Fruit fly (Drosophila melanogaster) whole organism, prepupa: ENCODE data around the gene CG6733.

ENCODE experiments used
- Blimp-1 ChIP-seq: fragments of 200-800 bp; sonication (Bioruptor generic); optimal IDR thresholded peaks from 3 replicates; lab custom pipeline; 2017; ENCODE audit warnings: missing biosample characterization, missing genetic modification characterization, mild to moderate bottlenecking, moderate library complexity, missing genetic modification reagents
- CG11762 ChIP-seq: fragments of 200-800 bp; sonication (Bioruptor generic); optimal IDR thresholded peaks from 3 replicates; lab custom pipeline; 2016; ENCODE audit warnings: missing biosample characterization, missing genetic modification characterization; ENCODE audit not compliant: insufficient read depth
- CG15336 ChIP-seq: fragments of 200-800 bp; sonication (Bioruptor generic); IDR thresholded peaks from 2 replicates; pipeline ENCODE4 v1.3.6; 2022; ENCODE audit warnings: missing biosample characterization, missing genetic modification characterization
- CG1621 ChIP-seq: fragments of 200-800 bp; sonication (Bioruptor generic); optimal IDR thresholded peaks from 3 replicates; lab custom pipeline; 2018; ENCODE audit warnings: missing biosample characterization, mild to moderate bottlenecking, missing genetic modification characterization
- CG16779 ChIP-seq: fragments of 200-800 bp; sonication (Bioruptor generic); optimal IDR thresholded peaks from 3 replicates; lab custom pipeline; 2017; ENCODE audit warnings: missing biosample characterization, mild to moderate bottlenecking, missing genetic modification characterization
- CG3032 ChIP-seq: fragments of 200-800 bp; optimal IDR thresholded peaks from 2 replicates; lab custom pipeline; 2019; ENCODE audit warnings: missing biosample characterization, mild to moderate bottlenecking, missing genetic modification characterization, moderate library complexity
- CG31627 ChIP-seq: fragments of 200-800 bp; sonication (Bioruptor generic); optimal IDR thresholded peaks from 3 replicates; lab custom pipeline; 2016; ENCODE audit warnings: missing biosample characterization, missing genetic modification characterization
- CG32006 ChIP-seq: fragments of 200-800 bp; sonication (Bioruptor generic); optimal IDR thresholded peaks from 3 replicates; lab custom pipeline; 2017; ENCODE audit warnings: missing biosample characterization, mild to moderate bottlenecking, missing genetic modification characterization
- CG34406 ChIP-seq: fragments of 200-800 bp; sonication (Bioruptor generic); optimal IDR thresholded peaks from 3 replicates; lab custom pipeline; 2016; ENCODE audit warnings: missing biosample characterization, missing genetic modification characterization
- CG3919 ChIP-seq: fragments of 200-800 bp; sonication (Bioruptor generic); optimal IDR thresholded peaks from 3 replicates; lab custom pipeline; 2016; ENCODE audit warnings: missing biosample characterization, missing genetic modification characterization
- CG6163 ChIP-seq: fragments of 200-800 bp; sonication (Bioruptor generic); IDR thresholded peaks from 3 replicates; pipeline ENCODE4 v1.3.6; 2022; ENCODE audit warnings: missing biosample characterization, missing genetic modification characterization
- CG6276 ChIP-seq: fragments of 200-800 bp; sonication (Bioruptor generic); optimal IDR thresholded peaks from 2 replicates; lab custom pipeline; 2017; ENCODE audit warnings: missing biosample characterization, mild to moderate bottlenecking, missing genetic modification characterization
- CG6792 ChIP-seq: fragments of 200-800 bp; sonication (Bioruptor generic); optimal IDR thresholded peaks from 3 replicates; lab custom pipeline; 2016; ENCODE audit warnings: missing biosample characterization, missing genetic modification characterization
- CG6808 ChIP-seq: fragments of 200-800 bp; sonication (Bioruptor generic); optimal IDR thresholded peaks from 3 replicates; lab custom pipeline; 2017; ENCODE audit warnings: missing biosample characterization, missing genetic modification characterization, mild to moderate bottlenecking, moderate library complexity, missing genetic modification reagents
- CG6854 ChIP-seq: fragments of 200-800 bp; sonication (Bioruptor generic); optimal IDR thresholded peaks from 2 replicates; lab custom pipeline; 2017; ENCODE audit warnings: missing biosample characterization, mild to moderate bottlenecking, missing genetic modification characterization
- CG7368 ChIP-seq: fragments of 200-800 bp; sonication (Bioruptor generic); optimal IDR thresholded peaks from 3 replicates; lab custom pipeline; 2016; ENCODE audit warnings: missing biosample characterization, missing genetic modification characterization
- CG8119 ChIP-seq: fragments of 200-800 bp; sonication (Bioruptor generic); IDR thresholded peaks from 3 replicates; pipeline ENCODE4 v1.3.6; 2022; ENCODE audit warnings: missing biosample characterization, missing genetic modification characterization
- CG8319 ChIP-seq: fragments of 200-800 bp; sonication (Bioruptor generic); optimal IDR thresholded peaks from 3 replicates; lab custom pipeline; 2016; ENCODE audit warnings: missing biosample characterization, missing genetic modification characterization
- CG8632 ChIP-seq: fragments of 200-800 bp; sonication (Bioruptor generic); optimal IDR thresholded peaks from 3 replicates; lab custom pipeline; 2016; ENCODE audit warnings: missing biosample characterization, missing genetic modification characterization
- CG9139 ChIP-seq: fragments of 200-800 bp; sonication (Bioruptor generic); optimal IDR thresholded peaks from 3 replicates; lab custom pipeline; 2017; ENCODE audit warnings: missing biosample characterization, mild to moderate bottlenecking, missing genetic modification characterization
- Eip75B ChIP-seq: fragments of 200-800 bp; sonication (Bioruptor generic); optimal IDR thresholded peaks from 3 replicates; lab custom pipeline; 2016; ENCODE audit warnings: missing biosample characterization, missing genetic modification characterization
- Eip78C ChIP-seq: fragments of 200-800 bp; sonication (Bioruptor generic); peaks from one replicate; lab custom pipeline; 2016; ENCODE audit warnings: missing biosample characterization, missing genetic modification characterization
- Eip93F ChIP-seq: fragments of 200-800 bp; sonication (Bioruptor generic); optimal IDR thresholded peaks from 2 replicates; lab custom pipeline; 2016; ENCODE audit warnings: missing biosample characterization, mild to moderate bottlenecking, missing genetic modification characterization
- Ets21C ChIP-seq: fragments of 200-800 bp; sonication (Bioruptor generic); optimal IDR thresholded peaks from 3 replicates; lab custom pipeline; 2016; ENCODE audit warnings: missing biosample characterization, missing genetic modification characterization
- Ets96B ChIP-seq: fragments of 200-800 bp; optimal IDR thresholded peaks from 2 replicates; lab custom pipeline; 2019; ENCODE audit warnings: missing biosample characterization, mild to moderate bottlenecking, missing genetic modification characterization, moderate library complexity
- Hr38 ChIP-seq: sonication (Bioruptor generic); optimal IDR thresholded peaks from 2 replicates; lab custom pipeline; 2016; ENCODE audit warnings: missing biosample characterization, missing genetic modification characterization
- Hr39 ChIP-seq: fragments of 200-800 bp; sonication (Bioruptor generic); optimal IDR thresholded peaks from 2 replicates; lab custom pipeline; 2016; ENCODE audit warnings: missing biosample characterization, missing genetic modification characterization
- Lpt ChIP-seq: fragments of 200-800 bp; sonication (Bioruptor generic); optimal IDR thresholded peaks from 3 replicates; lab custom pipeline; 2016; ENCODE audit warnings: missing biosample characterization, missing genetic modification characterization
- Met ChIP-seq: fragments of 200-800 bp; sonication (Bioruptor generic); optimal IDR thresholded peaks from 3 replicates; lab custom pipeline; 2016; ENCODE audit warnings: missing biosample characterization, missing genetic modification characterization
- Smox ChIP-seq: fragments of 200-800 bp; sonication (Bioruptor generic); optimal IDR thresholded peaks from 3 replicates; lab custom pipeline; 2016; ENCODE audit warnings: missing biosample characterization, missing genetic modification characterization
- Sox102F ChIP-seq: fragments of 200-800 bp; sonication (Bioruptor generic); optimal IDR thresholded peaks from 2 replicates; lab custom pipeline; 2016; ENCODE audit warnings: missing biosample characterization, mild to moderate bottlenecking, missing genetic modification characterization
- Sox14 ChIP-seq: fragments of 200-800 bp; sonication (Bioruptor generic); optimal IDR thresholded peaks from 3 replicates; lab custom pipeline; 2016; ENCODE audit warnings: missing biosample characterization, missing genetic modification characterization
- Sox15 ChIP-seq: fragments of 200-800 bp; sonication (Bioruptor generic); optimal IDR thresholded peaks from 3 replicates; lab custom pipeline; 2016; ENCODE audit warnings: missing biosample characterization, missing genetic modification characterization
- achi ChIP-seq: fragments of 200-800 bp; sonication (Bioruptor generic); optimal IDR thresholded peaks from 3 replicates; lab custom pipeline; 2016; ENCODE audit warnings: missing biosample characterization, missing genetic modification characterization
- acj6 ChIP-seq: fragments of 200-800 bp; sonication (Bioruptor generic); optimal IDR thresholded peaks from 3 replicates; lab custom pipeline; 2016; ENCODE audit warnings: missing biosample characterization, missing genetic modification characterization
- dac ChIP-seq: fragments of 200-800 bp; sonication (Bioruptor generic); optimal IDR thresholded peaks from 2 replicates; lab custom pipeline; 2017; ENCODE audit warnings: missing biosample characterization, mild to moderate bottlenecking, missing genetic modification characterization
- eg ChIP-seq: fragments of 200-800 bp; sonication (Bioruptor generic); IDR thresholded peaks from 3 replicates; pipeline ENCODE4 v1.3.6; 2022; ENCODE audit warnings: missing biosample characterization, missing genetic modification characterization
- esn ChIP-seq: fragments of 200-800 bp; sonication (Bioruptor generic); optimal IDR thresholded peaks from 2 replicates; lab custom pipeline; 2016; ENCODE audit warnings: missing biosample characterization, mild to moderate bottlenecking, missing genetic modification characterization, moderate library complexity
- fkh ChIP-seq: fragments of 200-800 bp; sonication (Bioruptor generic); optimal IDR thresholded peaks from 3 replicates; lab custom pipeline; 2017; ENCODE audit warnings: missing biosample characterization, mild to moderate bottlenecking, missing genetic modification characterization, moderate library complexity
- lz ChIP-seq: fragments of 200-800 bp; sonication (Bioruptor generic); optimal IDR thresholded peaks from 3 replicates; lab custom pipeline; 2016; ENCODE audit warnings: missing biosample characterization, missing genetic modification characterization
- net ChIP-seq: fragments of 200-800 bp; sonication (Bioruptor generic); optimal IDR thresholded peaks from 3 replicates; lab custom pipeline; 2016; ENCODE audit warnings: missing biosample characterization, missing genetic modification characterization
- pdm3 ChIP-seq: fragments of 200-800 bp; sonication (Bioruptor generic); optimal IDR thresholded peaks from 3 replicates; lab custom pipeline; 2016; ENCODE audit warnings: missing biosample characterization, missing genetic modification characterization
- salr ChIP-seq, 2 experiments: fragments of 200-800 bp; sonication (Bioruptor generic); optimal IDR thresholded peaks; 3 replicates each; lab custom pipeline; 2016 to 2018; ENCODE audit warnings: missing biosample characterization in 2 of 2, missing genetic modification characterization in 2 of 2, mild to moderate bottlenecking in 1 of 2
- spab ChIP-seq: fragments of 200-800 bp; sonication (Bioruptor generic); optimal IDR thresholded peaks from 2 replicates; lab custom pipeline; 2017; ENCODE audit warnings: missing biosample characterization, mild to moderate bottlenecking, missing genetic modification characterization, missing genetic modification reagents
- svp ChIP-seq: fragments of 200-800 bp; sonication (Bioruptor generic); peaks from one replicate; lab custom pipeline; 2016; ENCODE audit warnings: missing biosample characterization, missing genetic modification characterization
- topi ChIP-seq: fragments of 200-800 bp; sonication (Bioruptor generic); optimal IDR thresholded peaks from 3 replicates; lab custom pipeline; 2016; ENCODE audit warnings: missing biosample characterization, missing genetic modification characterization

CG6733 gene

DNA sequence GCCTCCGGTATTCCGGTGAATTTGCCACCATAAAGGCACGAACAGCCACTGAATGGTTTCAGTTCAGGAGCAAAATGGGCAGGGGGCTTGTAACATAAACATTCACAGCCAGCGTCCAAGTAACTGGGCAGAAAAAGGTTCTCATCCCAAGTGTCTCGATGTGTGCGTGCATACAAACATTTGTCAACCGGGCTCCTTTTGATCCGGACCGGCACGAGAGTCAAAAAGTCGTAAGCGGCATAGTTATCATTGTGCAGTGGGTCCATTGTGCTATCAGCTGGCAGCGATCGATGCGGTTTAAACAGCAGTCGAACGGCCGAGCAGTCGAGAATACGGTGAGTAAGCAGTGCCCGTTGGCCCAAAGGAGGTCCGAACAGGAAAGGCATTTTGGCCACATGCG lies 48.2 kb downstream of the CG6733 start:
- TF ChIP-seq CG6163 (GFP tag; lab: Robert Waterston, UW) (no peak), Hr39 (GFP tag; lab: Kevin White, UChicago) (no peak), CG8319 (GFP tag; lab: Kevin White, UChicago) (no peak), eg (GFP tag; lab: Robert Waterston, UW) (no peak), CG34406 (GFP tag; lab: Kevin White, UChicago) (no peak), CG9139 (GFP tag; lab: Kevin White, UChicago) (no peak), fkh (GFP tag; lab: Kevin White, UChicago) (no peak), Met (GFP tag; lab: Kevin White, UChicago) (no peak), CG15336 (GFP tag; lab: Robert Waterston, UW) (no peak), Eip75B (GFP tag; lab: Kevin White, UChicago) (no peak), achi (GFP tag; lab: Kevin White, UChicago) (no peak), acj6 (no peak), net (no peak), Smox (GFP tag; lab: Kevin White, UChicago) (no peak), Sox15 (GFP tag; lab: Kevin White, UChicago) (no peak), CG3032 (tag; lab: Kevin White, UChicago) (no peak), Ets21C (GFP tag; lab: Kevin White, UChicago) (no peak), Lpt (GFP tag; lab: Kevin White, UChicago) (no peak), CG6808 (GFP tag; lab: Kevin White, UChicago) (no peak), Hr38 (GFP tag; lab: Kevin White, UChicago) (no peak)

DNA sequence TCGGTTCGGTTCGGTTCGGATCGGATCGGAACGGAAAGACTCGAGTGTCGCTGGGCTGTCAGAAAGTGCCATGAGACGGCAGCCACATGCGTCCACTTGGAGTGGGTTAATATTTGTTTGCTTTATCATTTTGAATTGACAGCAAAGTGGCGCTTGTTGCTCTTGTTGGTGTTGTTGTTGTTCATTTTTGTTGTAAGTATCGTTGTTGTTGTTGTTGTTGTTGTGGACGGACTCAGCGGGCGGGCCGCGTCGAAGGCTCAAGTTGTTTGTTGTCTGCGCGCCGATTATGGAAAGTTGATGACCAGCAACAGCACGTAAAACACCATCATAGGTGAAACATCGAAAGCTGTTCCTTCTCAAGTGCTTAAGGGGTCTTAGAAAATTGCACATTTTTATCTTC lies 49.5 kb downstream of the CG6733 start:
- TF ChIP-seq topi (GFP tag; lab: Kevin White, UChicago), result no peak
- no peak for TF ChIP-seq CG15336 (GFP tag; lab: Robert Waterston, UW)
- no peak for TF ChIP-seq CG11762 (GFP tag; lab: Kevin White, UChicago)
- no peak for TF ChIP-seq CG6808 (GFP tag; lab: Kevin White, UChicago)
- TF ChIP-seq Sox14, result no peak
- TF ChIP-seq Hr38 (GFP tag; lab: Kevin White, UChicago), result no peak
- TF ChIP-seq pdm3, result no peak
- no peak for TF ChIP-seq CG16779
- no peak for TF ChIP-seq Eip93F (GFP tag; lab: Kevin White, UChicago)
- TF ChIP-seq, all 60 proteins: peak for 0

DNA sequence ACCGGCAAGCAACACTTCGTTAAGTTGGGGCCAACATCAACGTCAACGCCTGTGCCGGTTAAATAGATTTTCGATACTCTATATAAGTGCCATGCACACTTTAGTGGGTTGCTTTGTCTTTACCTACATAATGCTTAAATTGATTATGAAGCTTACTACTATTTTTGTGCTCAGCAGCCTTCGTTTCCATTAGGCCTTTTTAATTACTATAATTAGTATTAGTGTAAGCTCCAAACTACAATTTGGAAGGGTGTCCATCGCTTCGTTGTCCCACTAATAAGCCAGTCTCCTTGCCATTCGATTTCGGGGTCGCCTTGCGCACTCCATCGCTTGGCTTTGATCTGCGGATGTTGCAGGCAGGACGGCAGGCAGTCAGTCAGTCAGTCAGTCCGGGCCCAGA lies 50.1 kb downstream of the CG6733 start:
- TF ChIP-seq CG6163 (GFP tag; lab: Robert Waterston, UW) (peak; percentile 79), achi (GFP tag; lab: Kevin White, UChicago) (peak; percentile 61), CG32006 (GFP tag; lab: Kevin White, UChicago) (peak; percentile 48), lz (GFP tag; lab: Kevin White, UChicago) (peak; percentile 61), CG8632 (GFP tag; lab: Kevin White, UChicago) (peak; percentile 53), esn (GFP tag; lab: Kevin White, UChicago) (peak; percentile 56), spab (GFP tag; lab: Kevin White, UChicago) (peak; percentile 67), Sox102F (GFP tag; lab: Kevin White, UChicago) (peak; percentile 61), Eip75B (GFP tag; lab: Kevin White, UChicago) (peak; percentile 76), CG6792 (GFP tag; lab: Kevin White, UChicago) (peak; percentile 48), CG3919 (GFP tag; lab: Kevin White, UChicago) (peak; percentile 76), CG8319 (GFP tag; lab: Kevin White, UChicago) (peak; percentile 42), Hr39 (GFP tag; lab: Kevin White, UChicago) (peak; percentile 47), Eip93F (GFP tag; lab: Kevin White, UChicago) (no peak), CG8119 (GFP tag; lab: Robert Waterston, UW) (peak; percentile 56), CG6276 (GFP tag; lab: Kevin White, UChicago) (no peak), CG31627 (GFP tag; lab: Kevin White, UChicago) (peak; percentile 40), CG6854 (GFP tag; lab: Kevin White, UChicago) (no peak), eg (GFP tag; lab: Robert Waterston, UW) (peak; percentile 44; the same call in 1 of the 3 replicates), Ets21C (GFP tag; lab: Kevin White, UChicago) (peak; percentile 1), CG7368 (peak; percentile 60), Eip78C (GFP tag; lab: Kevin White, UChicago) (peak; percentile 86), salr (GFP tag; optimal IDR thresholded peaks at IDR 0.05; lab: Kevin White, UChicago) (peak; percentile 20 to 68), Smox (GFP tag; lab: Kevin White, UChicago) (peak; percentile 48), Ets96B (tag; lab: Kevin White, UChicago) (peak; percentile 71), CG34406 (GFP tag; lab: Kevin White, UChicago) (peak; percentile 52), dac (GFP tag; lab: Kevin White, UChicago) (no peak), Hr38 (GFP tag; lab: Kevin White, UChicago) (no peak), CG11762 (GFP tag; lab: Kevin White, UChicago) (peak; percentile 34), Blimp-1 (GFP tag; lab: Kevin White, UChicago) (peak; percentile 20), Sox15 (GFP tag; lab: Kevin White, UChicago) (peak; percentile 46), svp (peak; percentile 72), CG1621 (tag; lab: Kevin White, UChicago) (peak; percentile 73), fkh (GFP tag; lab: Kevin White, UChicago) (no peak), CG3032 (tag; lab: Kevin White, UChicago) (peak; percentile 85)
